Fruit fly (Drosophila melanogaster): ENCODE data around the gene Pfrx.

Gene Pfrx

DNA sequence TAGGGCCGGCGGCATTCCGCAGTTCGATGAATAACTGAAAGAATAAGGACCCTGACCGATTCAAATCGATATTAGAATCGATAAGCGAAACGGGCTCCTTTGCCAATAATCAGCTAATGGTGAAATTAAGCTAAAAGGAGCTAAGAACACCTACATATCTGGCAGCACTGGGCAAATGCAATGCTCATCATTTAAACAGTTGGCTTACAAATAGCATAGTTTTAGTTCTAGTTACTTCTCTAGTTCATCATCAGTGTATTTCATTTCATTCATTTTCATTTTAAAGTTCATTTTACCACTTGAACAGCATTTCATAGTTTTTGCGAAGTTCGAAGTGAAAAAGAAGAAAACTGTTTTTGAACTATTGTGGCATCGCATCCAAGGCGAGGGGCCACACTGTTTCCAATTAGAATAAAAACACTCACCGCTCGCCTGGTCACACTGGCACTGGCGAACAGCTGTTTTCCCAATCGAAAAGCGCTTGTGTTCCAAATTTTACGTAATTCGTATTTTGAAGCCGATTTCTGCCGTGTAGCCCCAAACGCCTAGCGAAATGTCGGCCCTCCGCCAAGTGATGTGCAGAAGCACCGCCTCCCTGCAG, 3.2 kb upstream of the Pfrx start, which contains the start of the genes pcm and ND-18 (continued):
- TF ChIP-seq ewg (GFP tag; optimal IDR thresholded peaks at IDR 0.05) (no peak), Dref (GFP tag; IDR thresholded peaks at IDR 0.05) (peak; percentile 49), E2f2 (GFP tag; IDR thresholded peaks at IDR 0.05) (peak; percentile 74), CG14014 (GFP tag; IDR thresholded peaks at IDR 0.05) (no peak), Sry-δ (GFP tag; optimal IDR thresholded peaks at IDR 0.05) (peak; percentile 64), maf-S (GFP tag; optimal IDR thresholded peaks at IDR 0.05) (no peak), eyg (GFP tag; optimal IDR thresholded peaks at IDR 0.05) (no peak), CG1233 (GFP tag; optimal IDR thresholded peaks at IDR 0.05) (no peak), Dek (tag; optimal IDR thresholded peaks at IDR 0.05) (no peak), gce (GFP tag; IDR thresholded peaks at IDR 0.05) (no peak), CG10147 (GFP tag; optimal IDR thresholded peaks at IDR 0.05) (no peak), Oaz (GFP tag; IDR thresholded peaks at IDR 0.05) (no peak), CG9437 (GFP tag; optimal IDR thresholded peaks at IDR 0.05) (peak; percentile 60), sens (GFP tag) (peak; percentile 76), CG8089 (GFP tag; optimal IDR thresholded peaks at IDR 0.05) (no peak), CG31388 (GFP tag; optimal IDR thresholded peaks at IDR 0.05) (no peak), hbn (GFP tag; IDR thresholded peaks at IDR 0.05; ENCODE audit: partially characterized antibody) (0 out of 2 replicates have a peak, but pooled peaks have one; percentile 11), Med (GFP tag) (peak; percentile 61), CG34224 (GFP tag; IDR thresholded peaks at IDR 0.05; ENCODE audit: partially characterized antibody) (0 out of 3 replicates have a peak, but pooled peaks have one; percentile 22), CG9609 (GFP tag; optimal IDR thresholded peaks at IDR 0.05) (peak; percentile 28), CTCF (GFP tag; optimal IDR thresholded peaks at IDR 0.05) (peak; percentile 46), Deaf1 (tag; optimal IDR thresholded peaks at IDR 0.05) (no peak), CG12391 (tag; optimal IDR thresholded peaks at IDR 0.05) (peak; percentile 25), sim (GFP tag; IDR thresholded peaks at IDR 0.05) (no peak), CG8290 (GFP tag; optimal IDR thresholded peaks at IDR 0.05) (no peak), CG8290 (tag; optimal IDR thresholded peaks at IDR 0.05) (no peak), Pdp1 (GFP tag; optimal IDR thresholded peaks at IDR 0.05) (peak in 1 of 2 experiments; percentile 95), CG14860 (GFP tag; IDR thresholded peaks at IDR 0.05; ENCODE audit: partially characterized antibody) (no peak), CG33557 (GFP tag; optimal IDR thresholded peaks at IDR 0.05) (no peak), Dp (GFP tag; optimal IDR thresholded peaks at IDR 0.05) (peak; percentile 65), BEAF-32 (GFP tag; optimal IDR thresholded peaks at IDR 0.05) (peak; percentile 65), Max (GFP tag; optimal IDR thresholded peaks at IDR 0.05) (peak; percentile 9), CG30403 (GFP tag; optimal IDR thresholded peaks at IDR 0.05) (no peak), CG17186 (GFP tag; optimal IDR thresholded peaks at IDR 0.05) (peak; percentile 41), en (GFP tag; optimal IDR thresholded peaks at IDR 0.05) (no peak), sqz (GFP tag; optimal IDR thresholded peaks at IDR 0.05) (no peak), Myb (GFP tag; optimal IDR thresholded peaks at IDR 0.05) (peak; percentile 62), HLH54F (GFP tag; optimal IDR thresholded peaks at IDR 0.05) (peak; percentile 5), Ets65A (GFP tag) (peak; percentile 21), CG11093 (GFP tag; IDR thresholded peaks at IDR 0.05) (no peak), Ets97D (GFP tag; optimal IDR thresholded peaks at IDR 0.05) (peak; percentile 38), CG8944 (GFP tag; optimal IDR thresholded peaks at IDR 0.05) (no peak), Trl (optimal IDR thresholded peaks at IDR 0.05) (no peak), Trl (GFP tag; optimal IDR thresholded peaks at IDR 0.05) (no peak), CG5245 (GFP tag; optimal IDR thresholded peaks at IDR 0.05) (no peak), MBD-R2 (GFP tag; IDR thresholded peaks at IDR 0.05) (peak; percentile 79), ash1 (GFP tag; optimal IDR thresholded peaks at IDR 0.05) (no peak), wdn (GFP tag; IDR thresholded peaks at IDR 0.05) (no peak), CG18619 (GFP tag; optimal IDR thresholded peaks at IDR 0.05) (no peak), CG7745 (tag; optimal IDR thresholded peaks at IDR 0.05) (no peak), ftz-f1 (GFP tag; optimal IDR thresholded peaks at IDR 0.05) (no peak), lilli (GFP tag; optimal IDR thresholded peaks at IDR 0.05) (peak; percentile 31)
